Worm (Caenorhabditis elegans) whole organism, young adult: ENCODE results near the gene grl-7.

Experiments used
- D2030.7 ChIP-seq: fragments of 200-800 bp; sonication (Bioruptor generic); IDR thresholded peaks from 2 replicates; pipeline ENCODE4 v1.3.6; 2022; ENCODE audit warnings: missing genetic modification reagents, missing genetic modification characterization, missing compliant biosample characterization
- F49E8.2 ChIP-seq: sonication (generic microtip); optimal IDR thresholded peaks from 3 replicates; lab custom pipeline; 2017; ENCODE audit warnings: missing genetic modification characterization, mild to moderate bottlenecking, missing compliant biosample characterization, antibody characterized with exemption, moderate library complexity; ENCODE audit not compliant: insufficient read depth
- F52B5.7 ChIP-seq: sonication (generic microtip); optimal IDR thresholded peaks from 2 replicates; lab custom pipeline; 2016; ENCODE audit warnings: mild to moderate bottlenecking, missing genetic modification characterization, missing compliant biosample characterization
- K11D2.4 ChIP-seq: fragments of 200-800 bp; sonication (Bioruptor generic); IDR thresholded peaks from 2 replicates; pipeline ENCODE4 v1.3.6; 2022; ENCODE audit warnings: missing genetic modification reagents, missing genetic modification characterization, missing compliant biosample characterization
- Y56A3A.18 ChIP-seq: fragments of 200-800 bp; sonication (Bioruptor generic); IDR thresholded peaks from 2 replicates; pipeline ENCODE4 v1.3.6; 2022; ENCODE audit warnings: missing genetic modification reagents, missing genetic modification characterization, missing compliant biosample characterization
- ccch-3 ChIP-seq: fragments of 200-800 bp; sonication (Bioruptor generic); optimal IDR thresholded peaks from 2 replicates; lab custom pipeline; 2018; ENCODE audit warnings: mild to moderate bottlenecking, missing genetic modification characterization, missing compliant biosample characterization
- ceh-27 ChIP-seq: fragments of 200-800 bp; sonication (Bioruptor generic); optimal IDR thresholded peaks from 2 replicates; lab custom pipeline; 2018; ENCODE audit warnings: mild to moderate bottlenecking, missing genetic modification characterization, moderate library complexity, missing compliant biosample characterization
- ceh-91 ChIP-seq: fragments of 200-800 bp; sonication (Bioruptor generic); IDR thresholded peaks from 2 replicates; pipeline ENCODE4 v1.3.6; 2022; ENCODE audit warnings: missing genetic modification reagents, missing genetic modification characterization, missing compliant biosample characterization
- chd-7 ChIP-seq: sonication (generic microtip); optimal IDR thresholded peaks from 2 replicates; lab custom pipeline; 2016; ENCODE audit warnings: mild to moderate bottlenecking, missing genetic modification characterization, moderate library complexity, missing compliant biosample characterization
- dox-1 ChIP-seq: fragments of 200-800 bp; sonication (Bioruptor generic); IDR thresholded peaks from 2 replicates; pipeline ENCODE4 v1.3.6; 2022; ENCODE audit warnings: missing genetic modification reagents, missing genetic modification characterization, missing compliant biosample characterization
- dpff-1 ChIP-seq: sonication (generic microtip); optimal IDR thresholded peaks from 2 replicates; lab custom pipeline; 2017; ENCODE audit warnings: mild to moderate bottlenecking, missing genetic modification characterization, missing compliant biosample characterization
- egrh-3 ChIP-seq: fragments of 200-800 bp; sonication (Bioruptor generic); IDR thresholded peaks from 2 replicates; pipeline ENCODE4 v1.3.6; 2022; ENCODE audit warnings: missing genetic modification reagents, missing genetic modification characterization, missing compliant biosample characterization
- fkh-3 ChIP-seq: sonication (generic microtip); optimal IDR thresholded peaks from 2 replicates; lab custom pipeline; 2016; ENCODE audit warnings: mild to moderate bottlenecking, missing genetic modification characterization, missing compliant biosample characterization
- hmg-1.2 ChIP-seq: fragments of 200-800 bp; sonication (Bioruptor generic); IDR thresholded peaks from 2 replicates; pipeline ENCODE4 v1.3.6; 2022; ENCODE audit warnings: missing genetic modification reagents, missing genetic modification characterization, missing compliant biosample characterization
- lin-26 ChIP-seq: fragments of 200-800 bp; sonication (Bioruptor generic); IDR thresholded peaks from 2 replicates; pipeline ENCODE4 v1.3.6; 2022; ENCODE audit warnings: missing genetic modification reagents, missing genetic modification characterization, missing compliant biosample characterization
- lin-54 ChIP-seq: fragments of 200-800 bp; sonication (Bioruptor generic); optimal IDR thresholded peaks from 2 replicates; lab custom pipeline; 2018; ENCODE audit warnings: mild to moderate bottlenecking, missing genetic modification characterization, missing compliant biosample characterization
- madf-10 ChIP-seq: sonication (generic microtip); optimal IDR thresholded peaks from 2 replicates; lab custom pipeline; 2016; ENCODE audit warnings: mild to moderate bottlenecking, missing genetic modification characterization, missing compliant biosample characterization
- madf-3 ChIP-seq: fragments of 200-800 bp; sonication (Bioruptor generic); IDR thresholded peaks from 2 replicates; pipeline ENCODE4 v1.3.6; 2022; ENCODE audit warnings: missing genetic modification reagents, missing genetic modification characterization, missing compliant biosample characterization
- madf-6 ChIP-seq: fragments of 200-800 bp; sonication (Bioruptor generic); IDR thresholded peaks from 2 replicates; pipeline ENCODE4 v1.3.6; 2022; ENCODE audit warnings: missing genetic modification reagents, missing genetic modification characterization, missing compliant biosample characterization
- madf-8 ChIP-seq: fragments of 200-800 bp; sonication (Bioruptor generic); conservative IDR thresholded peaks from 2 replicates; pipeline ENCODE4 v1.3.6; 2022; ENCODE audit warnings: missing genetic modification reagents, missing genetic modification characterization, missing compliant biosample characterization
- mcd-1 ChIP-seq: fragments of 200-800 bp; sonication (Bioruptor generic); IDR thresholded peaks from 2 replicates; pipeline ENCODE4 v1.3.6; 2022; ENCODE audit warnings: missing genetic modification reagents, missing genetic modification characterization, missing compliant biosample characterization
- nfyb-1 ChIP-seq: fragments of 200-800 bp; sonication (Bioruptor generic); IDR thresholded peaks from 2 replicates; pipeline ENCODE4 v1.3.6; 2022; ENCODE audit warnings: missing genetic modification reagents, missing genetic modification characterization, missing compliant biosample characterization
- nhr-120 ChIP-seq: fragments of 200-800 bp; sonication (Bioruptor generic); IDR thresholded peaks from 2 replicates; pipeline ENCODE4 v1.3.6; 2022; ENCODE audit warnings: missing genetic modification characterization, missing compliant biosample characterization
- nhr-179 ChIP-seq: sonication (generic microtip); optimal IDR thresholded peaks from 2 replicates; lab custom pipeline; 2016; ENCODE audit warnings: mild to moderate bottlenecking, missing genetic modification characterization, missing compliant biosample characterization
- nhr-27 ChIP-seq: fragments of 200-800 bp; sonication (Bioruptor generic); optimal IDR thresholded peaks from 2 replicates; lab custom pipeline; 2018; ENCODE audit warnings: mild to moderate bottlenecking, missing genetic modification characterization, moderate library complexity, missing compliant biosample characterization
- nhr-80 ChIP-seq: sonication (generic microtip); optimal IDR thresholded peaks from 2 replicates; lab custom pipeline; 2016; ENCODE audit warnings: missing genetic modification characterization, missing compliant biosample characterization
- pbrm-1 ChIP-seq: fragments of 200-800 bp; sonication (Bioruptor generic); IDR thresholded peaks from 2 replicates; pipeline ENCODE4 v1.3.6; 2022; ENCODE audit warnings: missing genetic modification reagents, missing genetic modification characterization, missing compliant biosample characterization
- rcor-1 ChIP-seq: fragments of 200-800 bp; sonication (Bioruptor generic); IDR thresholded peaks from 2 replicates; pipeline ENCODE4 v1.3.6; 2022; ENCODE audit warnings: missing genetic modification reagents, missing genetic modification characterization, missing compliant biosample characterization
- repo-1 ChIP-seq: sonication (generic microtip); optimal IDR thresholded peaks from 2 replicates; lab custom pipeline; 2017; ENCODE audit warnings: mild to moderate bottlenecking, missing genetic modification characterization, missing compliant biosample characterization
- snpc-1.3 ChIP-seq: sonication (generic microtip); optimal IDR thresholded peaks from 2 replicates; lab custom pipeline; 2017; ENCODE audit warnings: missing genetic modification characterization, mild to moderate bottlenecking, missing compliant biosample characterization, antibody characterized with exemption, moderate library complexity, missing genotype, missing genetic modification reagents; ENCODE audit not compliant: insufficient read depth
- snpc-3.4 ChIP-seq: sonication (generic microtip); optimal IDR thresholded peaks from 2 replicates; lab custom pipeline; 2017; ENCODE audit warnings: missing genetic modification characterization, mild to moderate bottlenecking, missing compliant biosample characterization, antibody characterized with exemption, moderate library complexity, missing genotype, missing genetic modification reagents
- snpc-4 ChIP-seq, 5 experiments: fragments of 150-350 bp in 1 of 5; sonication (generic microtip) in 4 of 5; optimal IDR thresholded peaks; 2 replicates each; lab custom pipeline; 2014 to 2018; ENCODE audit warnings: missing genetic modification characterization in 5 of 5, missing biosample characterization in 3 of 5, antibody characterized with exemption in 2 of 5, mild to moderate bottlenecking in 2 of 5, missing compliant biosample characterization in 2 of 5, missing genotype in 2 of 5, moderate library complexity in 2 of 5, missing genetic modification reagents in 1 of 5
- tbp1 ChIP-seq: fragments of 200-800 bp; sonication (Bioruptor generic); optimal IDR thresholded peaks from 2 replicates; lab custom pipeline; 2018; ENCODE audit warnings: mild to moderate bottlenecking, missing genetic modification characterization, missing compliant biosample characterization
- unc-62 ChIP-seq: fragments of 150-350 bp; optimal IDR thresholded peaks from 2 replicates; lab custom pipeline; 2014; ENCODE audit warnings: missing biosample characterization, missing genetic modification reagents, missing genetic modification characterization
- ztf-25 ChIP-seq: fragments of 200-800 bp; sonication (Bioruptor generic); IDR thresholded peaks from 2 replicates; pipeline ENCODE4 v1.3.6; 2022; ENCODE audit warnings: missing genetic modification reagents, missing genetic modification characterization, missing compliant biosample characterization
- ztf-26 ChIP-seq: sonication (generic microtip); optimal IDR thresholded peaks from 2 replicates; lab custom pipeline; 2017; ENCODE audit warnings: missing genetic modification characterization, missing compliant biosample characterization

Gene grl-7

ce11 chrV:11335757-11336418 is 10.9 kb downstream of the grl-7 start:
- no peak for TF ChIP-seq lin-54 (GFP tag; lab: Kevin White, UChicago)
- TF ChIP-seq ceh-27 (GFP tag; lab: Kevin White, UChicago): no peak
- no peak for TF ChIP-seq unc-62
- no peak for TF ChIP-seq chd-7 (tag; lab: Kevin White, UChicago)
- TF ChIP-seq hmg-1.2 (GFP tag; lab: Robert Waterston, UW): no peak
- no peak for TF ChIP-seq ceh-91 (GFP tag; lab: Robert Waterston, UW)
- no peak for TF ChIP-seq nfyb-1
- no peak for TF ChIP-seq madf-8
- TF ChIP-seq ccch-3 (GFP tag; lab: Kevin White, UChicago): no peak

- TF ChIP-seq nhr-27 (no peak), madf-3 (no peak), unc-62 (no peak), ztf-26 (tag; lab: Kevin White, UChicago) (no peak), F52B5.7 (tag; lab: Kevin White, UChicago) (no peak), fkh-3 (tag; lab: Kevin White, UChicago) (no peak), K11D2.4 (no peak)
These were observed 12.6 kb downstream of the grl-7 start, which contains the start of gene T02E9.6 for ce11 chrV:11334193-11334592. Gene T02E9.6, minus strand, starts transcription at chrV:11334293.

- TF ChIP-seq rcor-1 (GFP tag; lab: Robert Waterston, UW) (peak; percentile 40; the same call in 1 of the 2 replicates), madf-6 (GFP tag; lab: Robert Waterston, UW) (peak; percentile 52; the same call in 1 of the 2 replicates), egrh-3 (GFP tag; lab: Robert Waterston, UW) (peak; percentile 31; the same call in 1 of the 2 replicates), dox-1 (peak; percentile 61), hmg-1.2 (GFP tag; lab: Robert Waterston, UW) (peak; percentile 60), mcd-1 (peak; percentile 46; the same call in 1 of the 2 replicates), Y56A3A.18 (GFP tag; lab: Robert Waterston, UW) (0 out of 2 replicates have a peak, but pooled peaks have one; percentile 56), D2030.7 (peak; percentile 51), ztf-25 (peak; percentile 81), nhr-120 (peak; percentile 35; the same call in 1 of the 2 replicates), lin-26 (GFP tag; lab: Robert Waterston, UW) (peak; percentile 83), pbrm-1 (GFP tag; lab: Robert Waterston, UW) (0 out of 2 replicates have a peak, but pooled peaks have one; percentile 37)
- TF ChIP-seq, all 124 proteins: peak for 12; not testable (repeated sequence) for 112
These were observed 15.0 kb downstream of the grl-7 start for ce11 chrV:11331811-11332210.

ce11 chrV:11329100-11329499 is 17.7 kb downstream of the grl-7 start, which contains the start of gene F47G9.6:
Gene F47G9.6, plus strand, starts transcription at chrV:11329400.
- no peak for TF ChIP-seq snpc-1.3
- no peak for TF ChIP-seq dpff-1
- TF ChIP-seq repo-1: no peak
- TF ChIP-seq tbp1 (GFP tag; lab: Kevin White, UChicago): no peak
- no peak for TF ChIP-seq rcor-1 (GFP tag; lab: Robert Waterston, UW)
- no peak for TF ChIP-seq nhr-80 (tag; lab: Kevin White, UChicago)
- no peak for TF ChIP-seq madf-10 (tag; lab: Kevin White, UChicago)
- no peak for TF ChIP-seq ztf-26 (tag; lab: Kevin White, UChicago)
- TF ChIP-seq madf-6 (GFP tag; lab: Robert Waterston, UW): no peak
- TF ChIP-seq F49E8.2 (tag; lab: Kevin White, UChicago): no peak
- TF ChIP-seq F52B5.7 (tag; lab: Kevin White, UChicago): no peak
- TF ChIP-seq nhr-179 (tag; lab: Kevin White, UChicago): no peak
- no peak for TF ChIP-seq snpc-4 (GFP tag; optimal IDR thresholded peaks at IDR 0.05; lab: Kevin White, UChicago)
- no peak for TF ChIP-seq snpc-4 (tag; optimal IDR thresholded peaks at IDR 0.05; lab: Kevin White, UChicago)
- no peak for TF ChIP-seq snpc-3.4 (tag; lab: Kevin White, UChicago)
- TF ChIP-seq ztf-25: no peak
